Fruit fly (Drosophila melanogaster) whole organism, pupa: ENCODE measurements around the gene fwe.

Experiments
- CG10348 ChIP-seq: fragments of 200-800 bp; sonication (Bioruptor generic); IDR thresholded peaks from 2 replicates; pipeline ENCODE4 v1.3.6; 2022; ENCODE audit warnings: missing biosample characterization, missing genetic modification characterization
- CG12605 ChIP-seq: fragments of 200-800 bp; sonication (Bioruptor generic); IDR thresholded peaks from 2 replicates; pipeline ENCODE4 v1.3.6; 2022; ENCODE audit warnings: missing biosample characterization, missing genetic modification characterization
- CG13204 ChIP-seq: fragments of 200-800 bp; sonication (Bioruptor generic); optimal IDR thresholded peaks from 2 replicates; lab custom pipeline; 2018; ENCODE audit warnings: missing biosample characterization, mild to moderate bottlenecking, missing genetic modification characterization, moderate library complexity
- CG15710 ChIP-seq: fragments of 200-800 bp; sonication (Bioruptor generic); optimal IDR thresholded peaks from 2 replicates; lab custom pipeline; 2018; ENCODE audit warnings: missing biosample characterization, mild to moderate bottlenecking, missing genetic modification characterization, moderate library complexity
- CG34367 ChIP-seq: fragments of 200-800 bp; sonication (Bioruptor generic); optimal IDR thresholded peaks from 2 replicates; lab custom pipeline; 2018; ENCODE audit warnings: missing biosample characterization, mild to moderate bottlenecking, missing genetic modification characterization
- CG4496 ChIP-seq: fragments of 200-800 bp; sonication (Bioruptor generic); IDR thresholded peaks from 3 replicates; pipeline ENCODE4 v1.3.6; 2022; ENCODE audit warnings: missing biosample characterization, missing genetic modification characterization
- CG9948 ChIP-seq: fragments of 200-800 bp; sonication (Bioruptor generic); optimal IDR thresholded peaks from 2 replicates; lab custom pipeline; 2018; ENCODE audit warnings: missing biosample characterization, mild to moderate bottlenecking, missing genetic modification characterization, moderate library complexity
- D1 ChIP-seq: fragments of 200-800 bp; sonication (Bioruptor generic); optimal IDR thresholded peaks from 2 replicates; lab custom pipeline; 2018; ENCODE audit warnings: missing biosample characterization, mild to moderate bottlenecking, missing genetic modification characterization, moderate library complexity
- EcR ChIP-seq: fragments of 200-800 bp; sonication (Bioruptor generic); optimal IDR thresholded peaks from 3 replicates; lab custom pipeline; 2019; ENCODE audit warnings: missing biosample characterization, missing genetic modification characterization, mild to moderate bottlenecking, moderate library complexity, missing genetic modification reagents
- Ets98B ChIP-seq: fragments of 200-800 bp; sonication (Bioruptor generic); IDR thresholded peaks from 2 replicates; pipeline ENCODE4 v1.3.6; 2022; ENCODE audit warnings: missing biosample characterization, missing genetic modification characterization
- Pif1B ChIP-seq: fragments of 200-800 bp; sonication (Bioruptor generic); optimal IDR thresholded peaks from 3 replicates; lab custom pipeline; 2016; ENCODE audit warnings: missing biosample characterization, missing genetic modification characterization
- Snoo ChIP-seq: fragments of 200-800 bp; sonication (Bioruptor generic); optimal IDR thresholded peaks from 3 replicates; lab custom pipeline; 2017; ENCODE audit warnings: missing biosample characterization, mild to moderate bottlenecking, missing genetic modification characterization, inconsistent platforms

DNA sequence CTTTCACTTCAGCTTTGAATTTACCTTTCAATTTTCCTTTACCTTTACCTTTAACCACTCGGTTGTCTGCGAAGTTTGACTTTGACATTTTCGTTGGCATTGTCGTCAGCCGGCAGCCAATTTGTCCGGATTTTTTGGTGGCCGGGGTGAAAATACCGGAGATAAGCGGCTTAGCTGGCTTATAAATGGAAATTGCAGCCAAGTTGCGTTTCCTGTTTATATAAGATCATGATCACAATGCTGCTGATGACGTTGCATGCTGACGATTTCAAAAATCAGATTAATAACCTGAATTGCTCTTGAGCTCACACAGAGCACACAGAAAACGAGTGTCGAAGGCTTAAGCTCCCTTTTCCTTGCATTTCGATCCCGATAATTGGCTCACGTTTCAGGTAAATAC is 38.4 kb downstream of the fwe start:
- no peak for TF ChIP-seq CG34367
- no peak for TF ChIP-seq Snoo
- TF ChIP-seq Pif1B (GFP tag; lab: Kevin White, UChicago) = no peak
- no peak for TF ChIP-seq CG10348 (GFP tag; lab: Robert Waterston, UW)
- no peak for TF ChIP-seq CG4496 (GFP tag; lab: Robert Waterston, UW)
- no peak for TF ChIP-seq CG9948 (tag; lab: Kevin White, UChicago)
- no peak for TF ChIP-seq CG15710 (tag; lab: Kevin White, UChicago)
- no peak for TF ChIP-seq EcR (GFP tag; lab: Kevin White, UChicago)
- TF ChIP-seq D1 (tag; lab: Kevin White, UChicago) = no peak
- TF ChIP-seq CG13204 = no peak
- TF ChIP-seq Ets98B (GFP tag; lab: Robert Waterston, UW) = no peak
- no peak for TF ChIP-seq CG12605 (GFP tag; lab: Robert Waterston, UW)
